Worm (Caenorhabditis elegans): Measurements from ENCODE around the gene pnn-1.

Gene pnn-1

DNA sequence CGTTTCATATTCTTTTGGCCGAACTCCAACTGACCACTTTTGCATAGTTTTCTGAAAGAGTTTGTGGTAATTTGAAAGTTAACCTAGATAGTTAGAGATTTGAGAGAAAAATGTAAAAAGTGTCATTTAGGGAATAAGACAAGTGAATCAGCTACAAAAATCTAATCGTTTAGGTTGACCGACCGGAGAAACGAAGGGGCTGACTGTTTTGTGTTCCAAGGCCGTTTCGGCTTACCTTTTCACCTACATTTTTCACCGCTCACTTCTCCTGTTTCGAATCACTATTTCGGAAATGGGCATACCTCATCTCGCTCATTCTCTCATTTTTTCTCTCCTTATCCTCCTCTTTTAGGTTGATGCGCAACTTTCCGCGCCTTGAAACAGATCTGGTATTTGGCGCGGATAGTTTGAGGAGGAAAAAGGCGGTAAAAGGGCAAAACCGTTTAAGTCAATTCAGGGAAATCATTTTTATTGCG, 9.8 kb upstream of the pnn-1 start, which contains the start of gene mpst-7:
mpst-7 (minus strand) TSS at position 51 of the 476 bp plus-strand sequence.
- peak; percentile 57 for TF ChIP-seq efl-1 (GFP tag; optimal IDR thresholded peaks at IDR 0.05)
- TF ChIP-seq tbp1 (GFP tag; optimal IDR thresholded peaks at IDR 0.05): no peak
- no peak for TF ChIP-seq ztf-6 (GFP tag; IDR thresholded peaks at IDR 0.05)
- TF ChIP-seq madf-6 (GFP tag; IDR thresholded peaks at IDR 0.05): peak; percentile 36; the same call in 1 of the 2 replicates
- no peak for TF ChIP-seq nhr-80 (tag; optimal IDR thresholded peaks at IDR 0.05)

DNA sequence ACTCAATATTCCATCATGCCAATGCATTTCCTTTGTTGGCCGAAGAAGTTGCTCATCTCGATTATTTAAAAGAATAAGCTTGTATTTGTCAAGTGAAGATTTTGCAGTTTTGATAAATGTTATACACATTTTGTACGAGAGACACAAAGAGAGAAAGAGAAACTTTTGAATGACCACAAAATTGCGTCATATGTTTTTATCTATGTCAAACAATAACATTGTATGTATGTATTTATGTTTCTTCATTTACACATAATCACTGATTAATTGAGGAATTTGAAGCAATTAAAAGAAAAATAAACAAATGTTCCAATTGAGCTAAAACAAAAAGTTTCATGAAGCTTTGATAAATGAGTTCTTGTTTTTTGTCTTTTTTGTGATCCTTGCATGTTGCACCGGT, 7.7 kb upstream of the pnn-1 start, which contains the start of gene hrg-9:
hrg-9 (minus strand) TSS at position 152 of the 400 bp plus-strand sequence.
- no peak for TF ChIP-seq lsy-27 (tag; optimal IDR thresholded peaks at IDR 0.05; ENCODE audit: borderline replicate concordance, insufficient read depth)
- no peak for TF ChIP-seq nhr-179 (tag; optimal IDR thresholded peaks at IDR 0.05)
- no peak for TF ChIP-seq nfyb-1 (GFP tag; IDR thresholded peaks at IDR 0.05)
- no peak for TF ChIP-seq athp-1 (tag; optimal IDR thresholded peaks at IDR 0.05)
- TF ChIP-seq rec-8 (tag; optimal IDR thresholded peaks at IDR 0.05): no peak
- TF ChIP-seq snpc-1.1 (tag; optimal IDR thresholded peaks at IDR 0.05; ENCODE audit: insufficient read depth): no peak
- TF ChIP-seq F52B5.7 (tag; optimal IDR thresholded peaks at IDR 0.05): no peak
- TF ChIP-seq pha-4 (tag; optimal IDR thresholded peaks at IDR 0.05): no peak
- no peak for TF ChIP-seq hmg-1.2 (GFP tag; IDR thresholded peaks at IDR 0.05)
- no peak for TF ChIP-seq sdz-38 (tag; optimal IDR thresholded peaks at IDR 0.05)
- TF ChIP-seq sea-2 (GFP tag; IDR thresholded peaks at IDR 0.05): no peak
- TF ChIP-seq xnd-1 (tag; optimal IDR thresholded peaks at IDR 0.05): no peak
- TF ChIP-seq gei-17 (GFP tag; optimal IDR thresholded peaks at IDR 0.05): no peak

DNA sequence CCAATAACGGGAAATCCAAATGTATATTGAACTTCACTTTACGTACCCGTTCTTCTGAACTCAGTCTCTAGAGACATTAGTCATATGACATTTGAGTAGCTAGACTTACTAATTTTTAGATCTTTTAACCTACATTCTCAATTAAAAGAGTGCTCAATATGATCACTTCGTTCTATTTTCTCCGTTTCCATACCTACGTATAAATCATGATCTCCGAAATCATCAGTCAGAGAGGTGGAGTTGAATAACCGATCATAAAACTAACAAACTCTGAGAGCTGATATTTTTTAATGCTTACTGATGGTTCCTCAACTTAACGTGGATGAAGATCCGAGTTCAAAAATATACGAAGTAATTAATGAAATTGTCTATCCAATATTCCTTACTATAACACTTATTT, 6.8 kb upstream of the pnn-1 start, which contains the start of gene srd-35:
srd-35 (plus strand) TSS at position 301 of the 400 bp plus-strand sequence.
- TF ChIP-seq attf-3 (GFP tag; conservative IDR thresholded peaks at IDR 0.05) (no peak), chd-7 (tag; optimal IDR thresholded peaks at IDR 0.05) (no peak), F37B4.10 (GFP tag; IDR thresholded peaks at IDR 0.05) (no peak), F33H1.4 (GFP tag; IDR thresholded peaks at IDR 0.05) (no peak), dox-1 (GFP tag; IDR thresholded peaks at IDR 0.05) (no peak), zim-3 (tag; optimal IDR thresholded peaks at IDR 0.05) (no peak), let-607 (tag; optimal IDR thresholded peaks at IDR 0.05) (no peak), K11D2.4 (GFP tag; IDR thresholded peaks at IDR 0.05) (no peak), ccch-3 (GFP tag; optimal IDR thresholded peaks at IDR 0.05) (no peak), mcd-1 (GFP tag; IDR thresholded peaks at IDR 0.05) (no peak), F22D6.2 (tag; optimal IDR thresholded peaks at IDR 0.05) (no peak), hsf-1 (GFP tag; IDR thresholded peaks at IDR 0.05) (no peak), atf-7 (tag; optimal IDR thresholded peaks at IDR 0.05) (no peak), hmg-20 (GFP tag; IDR thresholded peaks at IDR 0.05) (no peak), F10E7.11 (tag; optimal IDR thresholded peaks at IDR 0.05) (no peak), ceh-79 (tag; optimal IDR thresholded peaks at IDR 0.05) (no peak), unc-130 (GFP tag; optimal IDR thresholded peaks at IDR 0.05) (no peak), madf-6 (GFP tag; IDR thresholded peaks at IDR 0.05) (no peak), ztf-6 (GFP tag; IDR thresholded peaks at IDR 0.05) (no peak), madf-8 (GFP tag; conservative IDR thresholded peaks at IDR 0.05) (no peak)
